Fruit fly (Drosophila melanogaster) whole organism, embryonic: ENCODE measurements around the gene dsx.

Experiments
- Ada2b ChIP-seq: fragments of 200-800 bp; sonication (Bioruptor generic); IDR thresholded peaks from 2 replicates; pipeline ENCODE4 v1.3.6; 2022; ENCODE audit warnings: missing biosample characterization, missing genetic modification characterization
- Adf1 ChIP-seq: fragments of 200-800 bp; sonication (Bioruptor generic); IDR thresholded peaks from 2 replicates; pipeline ENCODE4 v1.3.6; 2022; ENCODE audit warnings: missing biosample characterization, missing genetic modification characterization
- C15 ChIP-seq: fragments of 200-800 bp; sonication (Bioruptor generic); IDR thresholded peaks from 3 replicates; pipeline ENCODE4 v1.3.6; 2022; ENCODE audit warnings: missing biosample characterization, missing genetic modification characterization
- CG12299 ChIP-seq: fragments of 200-800 bp; sonication (Bioruptor generic); optimal IDR thresholded peaks from 2 replicates; lab custom pipeline; 2018; ENCODE audit warnings: missing biosample characterization, mild to moderate bottlenecking, missing genetic modification characterization
- CG1233 ChIP-seq: fragments of 200-800 bp; sonication (Bioruptor generic); optimal IDR thresholded peaks from 4 replicates; lab custom pipeline; 2018; ENCODE audit warnings: missing biosample characterization, mild to moderate bottlenecking, missing genetic modification characterization
- CG12391 ChIP-seq: fragments of 200-800 bp; sonication (Bioruptor generic); optimal IDR thresholded peaks from 3 replicates; lab custom pipeline; 2018; ENCODE audit warnings: missing biosample characterization, mild to moderate bottlenecking, missing genetic modification characterization, moderate library complexity
- CG12659 ChIP-seq: fragments of 200-800 bp; sonication (Bioruptor generic); optimal IDR thresholded peaks from 3 replicates; lab custom pipeline; 2017; ENCODE audit warnings: mild to moderate bottlenecking, missing biosample characterization, missing genetic modification reagents, missing genetic modification characterization
- CG14710 ChIP-seq: fragments of 200-800 bp; sonication (Bioruptor generic); optimal IDR thresholded peaks from 3 replicates; lab custom pipeline; 2019; ENCODE audit warnings: missing biosample characterization, mild to moderate bottlenecking, missing genetic modification characterization, moderate library complexity
- CG15601 ChIP-seq: fragments of 200-800 bp; sonication (Bioruptor generic); optimal IDR thresholded peaks from 3 replicates; lab custom pipeline; 2019; ENCODE audit warnings: missing biosample characterization, mild to moderate bottlenecking, missing genetic modification characterization, moderate library complexity
- CG17186 ChIP-seq: fragments of 200-800 bp; sonication (Bioruptor generic); optimal IDR thresholded peaks from 3 replicates; lab custom pipeline; 2017; ENCODE audit warnings: missing biosample characterization, missing genetic modification reagents, missing genetic modification characterization
- CG17912 ChIP-seq: fragments of 200-800 bp; sonication (Bioruptor generic); optimal IDR thresholded peaks from 2 replicates; lab custom pipeline; 2018; ENCODE audit warnings: missing biosample characterization, mild to moderate bottlenecking, missing genetic modification characterization
- CG42726 ChIP-seq: fragments of 200-800 bp; sonication (Bioruptor generic); IDR thresholded peaks from 2 replicates; pipeline ENCODE4 v1.3.6; 2022; ENCODE audit warnings: missing biosample characterization, missing genetic modification characterization; ENCODE audit not compliant: partially characterized antibody
- CG4282 ChIP-seq: fragments of 200-800 bp; sonication (Bioruptor generic); optimal IDR thresholded peaks from 2 replicates; lab custom pipeline; 2016; ENCODE audit warnings: missing biosample characterization, missing genetic modification characterization
- CG4424 ChIP-seq: fragments of 200-800 bp; sonication (Bioruptor generic); optimal IDR thresholded peaks from 3 replicates; lab custom pipeline; 2016; ENCODE audit warnings: missing biosample characterization, missing genetic modification characterization
- CG8388 ChIP-seq: fragments of 200-800 bp; sonication (Bioruptor generic); optimal IDR thresholded peaks from 2 replicates; lab custom pipeline; 2019; ENCODE audit warnings: missing biosample characterization, mild to moderate bottlenecking, missing genetic modification characterization, moderate library complexity
- CG9437 ChIP-seq: fragments of 200-800 bp; sonication (Bioruptor generic); optimal IDR thresholded peaks from 2 replicates; lab custom pipeline; 2018; ENCODE audit warnings: missing biosample characterization, mild to moderate bottlenecking, missing genetic modification characterization
- Dek ChIP-seq: fragments of 200-800 bp; sonication (Bioruptor generic); optimal IDR thresholded peaks from 3 replicates; lab custom pipeline; 2019; ENCODE audit warnings: missing biosample characterization, mild to moderate bottlenecking, missing genetic modification characterization, moderate library complexity
- Dll ChIP-seq: fragments of 200-800 bp; sonication (Bioruptor generic); IDR thresholded peaks from 4 replicates; pipeline ENCODE4 v1.3.6; 2022; ENCODE audit warnings: missing biosample characterization, missing genetic modification characterization; ENCODE audit not compliant: partially characterized antibody
- E2f2 ChIP-seq: fragments of 200-800 bp; sonication (Bioruptor generic); IDR thresholded peaks from 2 replicates; pipeline ENCODE4 v1.3.6; 2022; ENCODE audit warnings: missing biosample characterization, missing genetic modification characterization
- Fer3 ChIP-seq: fragments of 200-800 bp; sonication (Bioruptor generic); optimal IDR thresholded peaks from 2 replicates; lab custom pipeline; 2018; ENCODE audit warnings: missing biosample characterization, mild to moderate bottlenecking, missing genetic modification characterization, moderate library complexity
- HmgZ ChIP-seq: fragments of 200-800 bp; sonication (Bioruptor generic); optimal IDR thresholded peaks from 2 replicates; lab custom pipeline; 2018; ENCODE audit warnings: missing biosample characterization, mild to moderate bottlenecking, missing genetic modification characterization
- Hsf ChIP-seq: fragments of 200-800 bp; sonication (Bioruptor generic); optimal IDR thresholded peaks from 3 replicates; lab custom pipeline; 2016; ENCODE audit warnings: missing biosample characterization, missing genetic modification characterization
- Lhr ChIP-seq: fragments of 200-800 bp; sonication (Bioruptor generic); optimal IDR thresholded peaks from 3 replicates; lab custom pipeline; 2017; ENCODE audit warnings: mild to moderate bottlenecking, missing biosample characterization, missing genetic modification reagents, missing genetic modification characterization
- MESR4 ChIP-seq: fragments of 200-800 bp; sonication (Bioruptor generic); optimal IDR thresholded peaks from 2 replicates; lab custom pipeline; 2018; ENCODE audit warnings: missing biosample characterization, mild to moderate bottlenecking, missing genetic modification characterization, moderate library complexity
- NC2β ChIP-seq: fragments of 200-800 bp; sonication (Bioruptor generic); optimal IDR thresholded peaks from 2 replicates; lab custom pipeline; 2016; ENCODE audit warnings: missing biosample characterization, missing genetic modification characterization
- Pdp1 ChIP-seq, 2 experiments: fragments of 200-800 bp; sonication (Bioruptor generic); optimal IDR thresholded peaks; 3 replicates each; lab custom pipeline; 2016; ENCODE audit warnings: missing biosample characterization in 2 of 2, missing genetic modification characterization in 2 of 2, mild to moderate bottlenecking in 1 of 2, moderate library complexity in 1 of 2
- Trl ChIP-seq, 3 experiments: fragments of >200 bp in 2 of 3; fragments of 200-800 bp in 1 of 3; sonication (Bioruptor generic) in 1 of 3; optimal IDR thresholded peaks; 2 replicates in 1 of 3; 3 replicates in 2 of 3; lab custom pipeline; 2016 to 2017; ENCODE audit warnings: missing biosample characterization in 1 of 3, missing genetic modification characterization in 1 of 3
- abd-A ChIP-seq: fragments of 200-800 bp; sonication (Bioruptor generic); optimal IDR thresholded peaks from 3 replicates; lab custom pipeline; 2019; ENCODE audit warnings: missing biosample characterization, mild to moderate bottlenecking, missing genetic modification characterization, moderate library complexity
- ara ChIP-seq: fragments of 200-800 bp; sonication (Bioruptor generic); IDR thresholded peaks from 2 replicates; pipeline ENCODE4 v1.3.6; 2022; ENCODE audit warnings: missing biosample characterization, missing genetic modification characterization
- chinmo ChIP-seq: fragments of 200-800 bp; sonication (Bioruptor generic); IDR thresholded peaks from 4 replicates; pipeline ENCODE4 v1.3.6; 2022; ENCODE audit warnings: missing biosample characterization, missing genetic modification characterization; ENCODE audit not compliant: partially characterized antibody
- ems ChIP-seq: fragments of 200-800 bp; sonication (Bioruptor generic); optimal IDR thresholded peaks from 3 replicates; lab custom pipeline; 2016; ENCODE audit warnings: missing biosample characterization, missing genetic modification characterization
- eve ChIP-seq, 2 experiments: fragments of >200 bp; optimal IDR thresholded peaks; 2 replicates each; lab custom pipeline; 2017; ENCODE audit warnings: missing biosample characterization in 2 of 2, missing genetic modification characterization in 2 of 2
- grau ChIP-seq: fragments of 200-800 bp; optimal IDR thresholded peaks from 3 replicates; lab custom pipeline; 2019; ENCODE audit warnings: missing biosample characterization, mild to moderate bottlenecking, missing genetic modification characterization, moderate library complexity
- gt ChIP-seq: fragments of 200-800 bp; sonication (Bioruptor generic); IDR thresholded peaks from 2 replicates; pipeline ENCODE4 v1.3.6; 2022; ENCODE audit warnings: missing biosample characterization, missing genetic modification characterization
- her ChIP-seq: fragments of 200-800 bp; sonication (Bioruptor generic); optimal IDR thresholded peaks from 2 replicates; lab custom pipeline; 2016; ENCODE audit warnings: missing biosample characterization, missing genetic modification characterization
- klu ChIP-seq: fragments of 200-800 bp; sonication (Bioruptor generic); IDR thresholded peaks from 2 replicates; pipeline ENCODE4 v1.3.6; 2022; ENCODE audit warnings: missing biosample characterization, missing genetic modification characterization
- lbe ChIP-seq: fragments of 200-800 bp; sonication (Bioruptor generic); optimal IDR thresholded peaks from 2 replicates; lab custom pipeline; 2016; ENCODE audit warnings: missing biosample characterization, mild to moderate bottlenecking, missing genetic modification characterization
- nmo ChIP-seq: fragments of 200-800 bp; sonication (Bioruptor generic); optimal IDR thresholded peaks from 2 replicates; lab custom pipeline; 2018; ENCODE audit warnings: missing biosample characterization, mild to moderate bottlenecking, missing genetic modification characterization, moderate library complexity
- sens-2 ChIP-seq: fragments of 200-800 bp; sonication (Bioruptor generic); IDR thresholded peaks from 2 replicates; pipeline ENCODE4 v1.3.6; 2022; ENCODE audit warnings: missing biosample characterization, missing genetic modification characterization
- sima ChIP-seq: fragments of 200-800 bp; sonication (Bioruptor generic); optimal IDR thresholded peaks from 2 replicates; lab custom pipeline; 2016; ENCODE audit warnings: missing biosample characterization, missing genetic modification characterization
- stwl ChIP-seq: fragments of 200-800 bp; sonication (Bioruptor generic); optimal IDR thresholded peaks from 3 replicates; lab custom pipeline; 2018; ENCODE audit warnings: missing biosample characterization, mild to moderate bottlenecking, missing genetic modification characterization, moderate library complexity
- ttk ChIP-seq: fragments of 200-800 bp; sonication (Bioruptor generic); IDR thresholded peaks from 2 replicates; pipeline ENCODE4 v2.1.2; 2022; ENCODE audit warnings: missing biosample characterization, missing genetic modification characterization
- unc-4 ChIP-seq: fragments of 200-800 bp; sonication (Bioruptor generic); IDR thresholded peaks from 2 replicates; pipeline ENCODE4 v1.3.6; 2022; ENCODE audit warnings: missing biosample characterization, missing genetic modification characterization; ENCODE audit not compliant: partially characterized antibody
- zen ChIP-seq: fragments of 200-800 bp; sonication (Bioruptor generic); optimal IDR thresholded peaks from 3 replicates; lab custom pipeline; 2018; ENCODE audit warnings: missing biosample characterization, mild to moderate bottlenecking, missing genetic modification characterization, moderate library complexity
- zen2 ChIP-seq: fragments of 200-800 bp; sonication (Bioruptor generic); IDR thresholded peaks from 3 replicates; pipeline ENCODE4 v1.3.6; 2022; ENCODE audit warnings: missing biosample characterization, missing genetic modification characterization; ENCODE audit not compliant: partially characterized antibody
- zfh1 ChIP-seq: fragments of 200-800 bp; sonication (Bioruptor generic); IDR thresholded peaks from 3 replicates; pipeline ENCODE4 v1.3.6; 2022; ENCODE audit warnings: missing biosample characterization, missing genetic modification characterization
- zfh2 ChIP-seq: fragments of 200-800 bp; sonication (Bioruptor generic); optimal IDR thresholded peaks from 2 replicates; lab custom pipeline; 2016; ENCODE audit warnings: missing biosample characterization, missing genetic modification characterization

dsx gene

DNA sequence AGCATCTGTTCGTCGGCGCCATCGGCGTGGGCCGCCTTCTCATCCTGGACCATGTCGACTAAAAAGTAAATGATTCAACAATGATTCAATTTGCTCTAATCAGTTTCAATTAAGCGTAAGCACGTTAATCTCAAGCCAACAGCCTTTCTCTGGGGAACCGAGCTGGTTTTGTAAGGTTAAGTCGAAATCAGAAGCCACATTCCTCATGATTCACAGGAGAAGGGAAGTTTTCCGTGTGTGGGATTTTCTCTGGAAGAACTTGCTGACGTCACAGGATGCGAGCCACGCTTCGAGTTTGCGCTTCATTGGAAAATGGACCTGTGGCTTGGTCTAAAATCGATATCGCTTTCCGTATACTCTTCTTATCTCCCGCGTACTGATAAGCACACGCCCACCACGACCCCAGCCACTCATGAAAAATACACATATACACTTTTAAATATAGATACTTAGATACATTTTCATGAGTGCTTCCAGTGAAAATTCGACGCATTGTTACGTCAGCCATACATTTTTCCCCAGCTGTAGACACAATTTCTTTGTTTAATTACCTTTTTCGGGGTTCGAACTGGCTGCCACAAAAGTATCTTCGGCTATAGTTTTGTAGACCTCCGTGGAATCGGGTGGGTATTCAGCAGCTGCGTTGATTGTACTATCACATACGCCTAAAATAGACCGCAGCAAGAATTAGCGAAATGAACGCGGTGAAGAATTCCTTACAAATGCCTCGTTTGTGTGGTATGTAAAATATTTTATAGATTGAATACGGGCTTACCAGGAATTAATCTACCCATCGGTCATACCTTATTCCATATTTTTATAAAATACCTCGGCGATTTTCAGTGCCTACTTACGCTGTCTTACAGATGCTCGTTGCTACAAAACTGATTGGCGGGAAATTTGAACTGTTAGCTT lies 10.1 kb upstream of the dsx start (continued):
- TF ChIP-seq klu (GFP tag; lab: Robert Waterston, UW) = no peak
- no peak for TF ChIP-seq zen2 (GFP tag; lab: Robert Waterston, UW)
- peak in 1 of 2 experiments; percentile 89 for TF ChIP-seq eve (GFP tag; optimal IDR thresholded peaks at IDR 0.05; lab: Kevin White, UChicago)
- no peak for TF ChIP-seq sima (GFP tag; lab: Kevin White, UChicago)
- no peak for TF ChIP-seq Fer3 (tag; lab: Kevin White, UChicago)
- TF ChIP-seq CG12391 = peak; percentile 25
- TF ChIP-seq sens-2 (GFP tag; lab: Robert Waterston, UW) = no peak
- TF ChIP-seq Pdp1 (GFP tag; optimal IDR thresholded peaks at IDR 0.05; lab: Kevin White, UChicago) = peak; percentile 10 to 94
- TF ChIP-seq MESR4 = peak; percentile 94
- TF ChIP-seq CG12659 (GFP tag; lab: Kevin White, UChicago) = peak; percentile 84
- no peak for TF ChIP-seq CG17912 (GFP tag; lab: Kevin White, UChicago)
- TF ChIP-seq Lhr (GFP tag; lab: Kevin White, UChicago) = peak; percentile 86
- TF ChIP-seq ttk (GFP tag; lab: Robert Waterston, UW) = no peak
- peak; percentile 3 for TF ChIP-seq CG9437 (GFP tag; lab: Kevin White, UChicago)
- peak; percentile 100 for TF ChIP-seq E2f2 (GFP tag; lab: Robert Waterston, UW)
- TF ChIP-seq C15 (GFP tag; lab: Robert Waterston, UW) = no peak
- TF ChIP-seq CG8388 (GFP tag; lab: Kevin White, UChicago) = no peak
- TF ChIP-seq Ada2b (GFP tag; lab: Robert Waterston, UW) = no peak
- peak; percentile 29 for TF ChIP-seq CG1233 (GFP tag; lab: Kevin White, UChicago)
- TF ChIP-seq CG4282 = no peak
- no peak for TF ChIP-seq CG12299
- peak; percentile 44 for TF ChIP-seq CG15601 (tag; lab: Kevin White, UChicago)
- no peak for TF ChIP-seq ems (GFP tag; lab: Kevin White, UChicago)
- TF ChIP-seq Dek (tag; lab: Kevin White, UChicago) = peak; percentile 52
- peak; percentile 89 for TF ChIP-seq abd-A
- TF ChIP-seq lbe (GFP tag; lab: Kevin White, UChicago) = no peak
- TF ChIP-seq Trl (optimal IDR thresholded peaks at IDR 0.05; lab: Kevin White, UChicago) = no peak
- TF ChIP-seq Trl (GFP tag; optimal IDR thresholded peaks at IDR 0.05; lab: Kevin White, UChicago) = no peak
- peak; percentile 34 for TF ChIP-seq NC2β (GFP tag; lab: Kevin White, UChicago)
- TF ChIP-seq CG4424 (GFP tag; lab: Kevin White, UChicago) = peak; percentile 3
- no peak for TF ChIP-seq Dll (GFP tag; lab: Robert Waterston, UW)
- peak; percentile 52 for TF ChIP-seq CG14710
- peak; percentile 71 for TF ChIP-seq stwl
- peak; percentile 87 for TF ChIP-seq HmgZ (tag; lab: Kevin White, UChicago)
- peak; percentile 62 for TF ChIP-seq zen (tag; lab: Kevin White, UChicago)
- peak; percentile 46 for TF ChIP-seq grau (tag; lab: Kevin White, UChicago)
- peak; percentile 45; the same call in 1 of the 2 replicates for TF ChIP-seq Adf1 (GFP tag; lab: Robert Waterston, UW)
- TF ChIP-seq CG17186 (GFP tag; lab: Kevin White, UChicago) = peak; percentile 39
- TF ChIP-seq chinmo = peak; percentile 43; the same call in 1 of the 4 replicates
- TF ChIP-seq Hsf (GFP tag; lab: Kevin White, UChicago) = no peak
- peak; percentile 53 for TF ChIP-seq CG42726
- TF ChIP-seq her (GFP tag; lab: Kevin White, UChicago) = no peak
- TF ChIP-seq nmo (GFP tag; lab: Kevin White, UChicago) = peak; percentile 55
- TF ChIP-seq zfh2 (GFP tag; lab: Kevin White, UChicago) = no peak
- no peak for TF ChIP-seq zfh1 (GFP tag; lab: Robert Waterston, UW)
- TF ChIP-seq ara (GFP tag; lab: Robert Waterston, UW) = no peak
- no peak for TF ChIP-seq gt (GFP tag; lab: Robert Waterston, UW)
- TF ChIP-seq unc-4 (GFP tag; lab: Robert Waterston, UW) = no peak
